Worm (Caenorhabditis elegans): ENCODE results near the gene C16A11.5.

- TF ChIP-seq him-1 (tag; optimal IDR thresholded peaks at IDR 0.05), result no peak
- TF ChIP-seq dao-5 (tag; optimal IDR thresholded peaks at IDR 0.05), result no peak
- TF ChIP-seq W03F9.2 (tag; optimal IDR thresholded peaks at IDR 0.05), result no peak
These were observed 33.5 kb downstream of the C16A11.5 start, which contains the start of gene C16A11.7 for ce11 chrII:4256541-4257001.

Data from whole organism, L4/young adult.